Worm (Caenorhabditis elegans) whole organism, young adult: ENCODE results near the gene pcp-2.

Experiments used
- B0019.2 ChIP-seq: fragments of 200-800 bp; sonication (Bioruptor generic); conservative IDR thresholded peaks from 2 replicates; pipeline ENCODE4 v1.3.6; 2022; ENCODE audit warnings: missing genetic modification reagents, missing genetic modification characterization, missing compliant biosample characterization
- C06A6.2 ChIP-seq: fragments of 200-800 bp; sonication (Bioruptor generic); conservative IDR thresholded peaks from 2 replicates; pipeline ENCODE4 v1.3.6; 2022; ENCODE audit warnings: missing genetic modification characterization, missing compliant biosample characterization
- F57A8.1 ChIP-seq: fragments of 200-800 bp; sonication (Bioruptor generic); optimal IDR thresholded peaks from 2 replicates; lab custom pipeline; 2018; ENCODE audit warnings: mild to moderate bottlenecking, missing genetic modification characterization, moderate library complexity, missing compliant biosample characterization
- K11D2.4 ChIP-seq: fragments of 200-800 bp; sonication (Bioruptor generic); IDR thresholded peaks from 2 replicates; pipeline ENCODE4 v1.3.6; 2022; ENCODE audit warnings: missing genetic modification reagents, missing genetic modification characterization, missing compliant biosample characterization
- athp-1 ChIP-seq: sonication (generic microtip); optimal IDR thresholded peaks from 2 replicates; lab custom pipeline; 2017; ENCODE audit warnings: mild to moderate bottlenecking, missing genetic modification characterization, missing compliant biosample characterization
- attf-6 ChIP-seq: fragments of 200-800 bp; sonication (Bioruptor generic); IDR thresholded peaks from 2 replicates; pipeline ENCODE4 v1.3.6; 2022; ENCODE audit warnings: missing genetic modification reagents, missing genetic modification characterization, missing compliant biosample characterization
- ceh-100 ChIP-seq: fragments of 200-800 bp; sonication (Bioruptor generic); IDR thresholded peaks from 2 replicates; pipeline ENCODE4 v1.3.6; 2022; ENCODE audit warnings: missing genetic modification reagents, missing genetic modification characterization, missing compliant biosample characterization
- ceh-27 ChIP-seq: fragments of 200-800 bp; sonication (Bioruptor generic); optimal IDR thresholded peaks from 2 replicates; lab custom pipeline; 2018; ENCODE audit warnings: mild to moderate bottlenecking, missing genetic modification characterization, moderate library complexity, missing compliant biosample characterization
- dpl-1 ChIP-seq: fragments of 150-350 bp; optimal IDR thresholded peaks from 2 replicates; lab custom pipeline; 2014; ENCODE audit warnings: missing biosample characterization, missing genetic modification reagents, missing genetic modification characterization
- egl-18 ChIP-seq: fragments of 200-800 bp; sonication (Bioruptor generic); IDR thresholded peaks from 2 replicates; pipeline ENCODE4 v1.3.6; 2022; ENCODE audit warnings: missing genetic modification reagents, missing genetic modification characterization, missing compliant biosample characterization
- egl-44 ChIP-seq: fragments of 200-800 bp; sonication (Bioruptor generic); IDR thresholded peaks from 2 replicates; pipeline ENCODE4 v1.3.6; 2022; ENCODE audit warnings: missing genetic modification reagents, missing genetic modification characterization, missing compliant biosample characterization
- ets-4 ChIP-seq: fragments of 200-800 bp; sonication (Bioruptor generic); optimal IDR thresholded peaks from 2 replicates; lab custom pipeline; 2018; ENCODE audit warnings: mild to moderate bottlenecking, missing genetic modification characterization, missing compliant biosample characterization
- him-1 ChIP-seq: sonication (generic microtip); optimal IDR thresholded peaks from 2 replicates; lab custom pipeline; 2016; ENCODE audit warnings: missing genotype, missing genetic modification reagents, missing genetic modification characterization, missing compliant biosample characterization
- hlh-26 ChIP-seq: fragments of 200-800 bp; sonication (Bioruptor generic); conservative IDR thresholded peaks from 2 replicates; pipeline ENCODE4 v1.3.6; 2022; ENCODE audit warnings: missing genetic modification reagents, missing genetic modification characterization, missing compliant biosample characterization
- hmg-20 ChIP-seq: fragments of 200-800 bp; sonication (Bioruptor generic); IDR thresholded peaks from 2 replicates; pipeline ENCODE4 v1.3.6; 2022; ENCODE audit warnings: missing genetic modification reagents, missing genetic modification characterization, missing compliant biosample characterization
- lag-1 ChIP-seq: fragments of 200-800 bp; sonication (Bioruptor generic); IDR thresholded peaks from 2 replicates; pipeline ENCODE4 v1.3.6; 2022; ENCODE audit warnings: missing genetic modification reagents, missing genetic modification characterization, missing compliant biosample characterization
- let-607 ChIP-seq, 2 experiments: fragments of 200-800 bp in 1 of 2; sonication (Bioruptor generic) in 1 of 2; sonication (generic microtip) in 1 of 2; optimal IDR thresholded peaks; 2 replicates each; lab custom pipeline; 2016 to 2018; ENCODE audit warnings: mild to moderate bottlenecking in 2 of 2, missing compliant biosample characterization in 2 of 2, missing genetic modification characterization in 2 of 2, moderate library complexity in 2 of 2, missing genotype in 1 of 2
- lin-40 ChIP-seq: sonication (generic microtip); optimal IDR thresholded peaks from 2 replicates; lab custom pipeline; 2016; ENCODE audit warnings: missing genetic modification characterization, mild to moderate bottlenecking, missing compliant biosample characterization, missing genotype, missing genetic modification reagents
- lsl-1 ChIP-seq: fragments of 200-800 bp; sonication (Bioruptor generic); optimal IDR thresholded peaks from 2 replicates; lab custom pipeline; 2018; ENCODE audit warnings: mild to moderate bottlenecking, missing genetic modification characterization, moderate library complexity, missing compliant biosample characterization
- madf-10 ChIP-seq: sonication (generic microtip); optimal IDR thresholded peaks from 2 replicates; lab custom pipeline; 2016; ENCODE audit warnings: mild to moderate bottlenecking, missing genetic modification characterization, missing compliant biosample characterization
- mel-28 ChIP-seq: sonication (generic microtip); optimal IDR thresholded peaks from 2 replicates; lab custom pipeline; 2016; ENCODE audit warnings: borderline replicate concordance, mild to moderate bottlenecking, missing genetic modification characterization, missing compliant biosample characterization
- mxl-1 ChIP-seq: sonication (generic microtip); optimal IDR thresholded peaks from 2 replicates; lab custom pipeline; 2016; ENCODE audit warnings: missing genetic modification characterization, missing compliant biosample characterization
- nfyb-1 ChIP-seq: fragments of 200-800 bp; sonication (Bioruptor generic); IDR thresholded peaks from 2 replicates; pipeline ENCODE4 v1.3.6; 2022; ENCODE audit warnings: missing genetic modification reagents, missing genetic modification characterization, missing compliant biosample characterization
- nhr-120 ChIP-seq: fragments of 200-800 bp; sonication (Bioruptor generic); IDR thresholded peaks from 2 replicates; pipeline ENCODE4 v1.3.6; 2022; ENCODE audit warnings: missing genetic modification characterization, missing compliant biosample characterization
- nhr-179 ChIP-seq: sonication (generic microtip); optimal IDR thresholded peaks from 2 replicates; lab custom pipeline; 2016; ENCODE audit warnings: mild to moderate bottlenecking, missing genetic modification characterization, missing compliant biosample characterization
- snpc-3.4 ChIP-seq: sonication (generic microtip); optimal IDR thresholded peaks from 2 replicates; lab custom pipeline; 2017; ENCODE audit warnings: missing genetic modification characterization, mild to moderate bottlenecking, missing compliant biosample characterization, antibody characterized with exemption, moderate library complexity, missing genotype, missing genetic modification reagents
- snpc-4 ChIP-seq, 5 experiments: fragments of 150-350 bp in 1 of 5; sonication (generic microtip) in 4 of 5; optimal IDR thresholded peaks; 2 replicates each; lab custom pipeline; 2014 to 2018; ENCODE audit warnings: missing genetic modification characterization in 5 of 5, missing biosample characterization in 3 of 5, antibody characterized with exemption in 2 of 5, mild to moderate bottlenecking in 2 of 5, missing compliant biosample characterization in 2 of 5, missing genotype in 2 of 5, moderate library complexity in 2 of 5, missing genetic modification reagents in 1 of 5
- unc-130 ChIP-seq: sonication (generic microtip); optimal IDR thresholded peaks from 2 replicates; lab custom pipeline; 2016; ENCODE audit warnings: missing genetic modification reagents, missing genetic modification characterization, missing compliant biosample characterization
- xnd-1 ChIP-seq: sonication (generic microtip); optimal IDR thresholded peaks from 2 replicates; lab custom pipeline; 2016; ENCODE audit warnings: missing genotype, missing genetic modification reagents, missing genetic modification characterization, missing compliant biosample characterization
- zfh-2 ChIP-seq: fragments of 200-800 bp; sonication (Bioruptor generic); conservative IDR thresholded peaks from 2 replicates; pipeline ENCODE4 v1.3.6; 2022; ENCODE audit warnings: missing genetic modification reagents, missing genetic modification characterization, missing compliant biosample characterization
- ztf-25 ChIP-seq: fragments of 200-800 bp; sonication (Bioruptor generic); IDR thresholded peaks from 2 replicates; pipeline ENCODE4 v1.3.6; 2022; ENCODE audit warnings: missing genetic modification reagents, missing genetic modification characterization, missing compliant biosample characterization
- ztf-26 ChIP-seq: sonication (generic microtip); optimal IDR thresholded peaks from 2 replicates; lab custom pipeline; 2017; ENCODE audit warnings: missing genetic modification characterization, missing compliant biosample characterization

Gene pcp-2

DNA sequence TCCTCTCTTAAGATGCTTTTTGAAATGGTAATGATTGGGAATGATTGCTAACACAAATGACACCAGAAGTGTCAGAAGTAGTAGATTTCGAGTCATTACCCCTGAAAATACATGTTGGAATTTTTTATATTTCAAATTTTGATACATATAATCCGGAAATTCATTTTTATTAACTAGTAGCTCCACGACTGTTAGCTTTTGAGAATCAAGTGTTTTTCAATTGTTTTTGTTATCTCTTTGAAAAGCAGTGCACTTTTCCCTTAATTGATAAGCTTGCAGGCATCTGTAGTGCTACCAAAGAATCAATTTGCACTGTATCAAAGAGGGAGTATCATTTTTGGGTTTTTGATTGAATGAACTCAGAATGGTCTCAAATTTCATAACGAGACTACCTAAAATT, at the start of gene pcp-2:
TSS of gene pcp-2 (minus strand) at position 101 of the 400 bp plus-strand sequence.
- no peak for TF ChIP-seq ztf-25
- TF ChIP-seq egl-18, result no peak
- TF ChIP-seq nhr-120 (GFP tag; lab: Robert Waterston, UW), result no peak
- TF ChIP-seq K11D2.4, result no peak
- no peak for TF ChIP-seq ets-4 (GFP tag; lab: Kevin White, UChicago)
- no peak for TF ChIP-seq dpl-1 (GFP tag; lab: Kevin White, UChicago)
- no peak for TF ChIP-seq unc-130 (GFP tag; lab: Kevin White, UChicago)
- TF ChIP-seq xnd-1 (tag; lab: Kevin White, UChicago), result no peak
- no peak for TF ChIP-seq athp-1
- TF ChIP-seq snpc-4 (GFP tag; optimal IDR thresholded peaks at IDR 0.05; lab: Kevin White, UChicago), result no peak
- no peak for TF ChIP-seq snpc-4 (tag; optimal IDR thresholded peaks at IDR 0.05; lab: Kevin White, UChicago)
- TF ChIP-seq attf-6 (GFP tag; lab: Robert Waterston, UW), result no peak
- TF ChIP-seq zfh-2 (GFP tag; lab: Robert Waterston, UW), result no peak
- TF ChIP-seq egl-44 (GFP tag; lab: Robert Waterston, UW), result no peak
- TF ChIP-seq F57A8.1 (GFP tag; lab: Kevin White, UChicago), result no peak
- TF ChIP-seq snpc-3.4, result no peak
- TF ChIP-seq mel-28, result no peak
- no peak for TF ChIP-seq madf-10
- no peak for TF ChIP-seq ceh-27
- no peak for TF ChIP-seq ztf-26 (tag; lab: Kevin White, UChicago)
- TF ChIP-seq ceh-100 (GFP tag; lab: Robert Waterston, UW), result no peak

DNA sequence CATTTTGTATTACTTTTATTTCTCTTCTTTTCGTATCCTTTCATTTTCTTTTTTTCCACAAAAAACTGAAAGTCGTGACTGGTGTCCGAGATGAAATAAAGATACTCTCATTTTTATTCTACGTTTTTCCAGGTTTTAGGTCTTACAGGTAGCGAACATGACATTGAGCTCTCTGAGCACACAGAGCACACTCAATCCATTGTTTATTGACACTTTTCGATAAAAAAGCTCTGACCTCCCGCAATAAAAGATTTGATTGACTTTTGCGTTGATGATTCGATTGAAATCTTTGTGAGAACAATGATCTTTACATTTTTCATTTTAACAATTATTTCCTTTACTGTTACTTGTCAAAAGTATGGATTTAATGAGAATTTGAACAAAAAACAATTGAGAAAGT, 47.2 kb upstream of the pcp-2 start, which contains the start of gene C46C2.6:
TSS of gene C46C2.6 (plus strand) at position 301 of the 400 bp plus-strand sequence.
- TF ChIP-seq lin-40 (no peak), lsl-1 (GFP tag; lab: Kevin White, UChicago) (no peak), C06A6.2 (GFP tag; lab: Robert Waterston, UW) (no peak), ceh-100 (GFP tag; lab: Robert Waterston, UW) (no peak), let-607 (tag; optimal IDR thresholded peaks at IDR 0.05; lab: Kevin White, UChicago) (no peak), lag-1 (GFP tag; lab: Robert Waterston, UW) (no peak), xnd-1 (tag; lab: Kevin White, UChicago) (no peak)
- TF ChIP-seq, all 124 proteins: peak for 0

ce11 chrIV:9210841-9211240, 45.9 kb upstream of the pcp-2 start:
- TF ChIP-seq let-607 (tag; optimal IDR thresholded peaks at IDR 0.05; lab: Kevin White, UChicago), result no peak
- TF ChIP-seq nfyb-1 (GFP tag; lab: Robert Waterston, UW), result 0 out of 2 replicates have a peak, but pooled peaks have one; percentile 25

- no peak for TF ChIP-seq zfh-2 (GFP tag; lab: Robert Waterston, UW)
- no peak for TF ChIP-seq nhr-179
- no peak for TF ChIP-seq mxl-1 (tag; lab: Kevin White, UChicago)
- TF ChIP-seq hmg-20, result no peak
- TF ChIP-seq ceh-100 (GFP tag; lab: Robert Waterston, UW), result no peak
- TF ChIP-seq B0019.2, result no peak
- no peak for TF ChIP-seq him-1 (tag; lab: Kevin White, UChicago)
- TF ChIP-seq hlh-26 (GFP tag; lab: Robert Waterston, UW), result no peak
Observed at ce11 chrIV:9199939-9200202, 34.9 kb upstream of the pcp-2 start, which contains the start of gene wnk-1. Gene wnk-1, plus strand, starts transcription at chrIV:9200103.
